Fruit fly (Drosophila melanogaster): Measurements from ENCODE around the gene upd2.

DNA sequence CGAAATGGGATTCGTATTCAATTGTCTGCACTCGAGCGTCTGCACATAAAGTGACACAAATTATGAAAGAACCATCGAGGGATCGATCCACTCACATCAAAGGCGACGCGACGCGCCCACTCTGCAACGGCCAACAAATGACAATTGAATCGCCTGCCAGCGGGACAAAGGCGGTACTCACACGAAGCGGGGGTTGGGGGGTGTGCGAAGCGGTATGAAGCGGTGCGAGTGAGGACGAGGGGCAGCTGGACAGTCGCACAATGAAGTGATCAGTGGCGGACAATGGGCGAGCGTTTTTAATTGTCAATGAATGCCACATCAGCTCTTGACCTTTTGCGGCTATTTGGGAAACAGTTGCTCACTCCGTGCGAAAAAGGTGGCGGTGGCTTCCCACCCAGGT, 44.5 kb upstream of the upd2 start:
- TF ChIP-seq CG8478 (optimal IDR thresholded peaks at IDR 0.05) = no peak
- TF ChIP-seq usp (GFP tag; optimal IDR thresholded peaks at IDR 0.05) = no peak

Data from whole organism.